In genomic region chrX:13931462-13931861, dm6 we compare ENCODE assay signal across 1 fruit fly cellular context.
TF ChIP-seq lines count a peak whose summit lies in the region.

No protein-coding gene starts in this region.

TF ChIP-seq in whole organism, prepupa, 60 proteins besides CTCF, POLR2A, EP300 and RAD21 (continued from another document):
- TF ChIP-seq svp (GFP tag; lab: Kevin White, UChicago): peak; percentile 92
- no peak for TF ChIP-seq cyc (GFP tag; optimal IDR thresholded peaks at IDR 0.05; lab: Kevin White, UChicago)
- no peak for TF ChIP-seq CG10631 (GFP tag; optimal IDR thresholded peaks at IDR 0.05; lab: Kevin White, UChicago)
- TF ChIP-seq ss (GFP tag; optimal IDR thresholded peaks at IDR 0.05; lab: Kevin White, UChicago): no peak
- TF ChIP-seq fd85E (GFP tag; optimal IDR thresholded peaks at IDR 0.05; lab: Kevin White, UChicago): no peak
